Worm (Caenorhabditis elegans) whole organism, midembryonic: Measurements from ENCODE around the gene T25D3.4.
"Not testable (repeated sequence)": the region's sequence is repeated elsewhere in the genome, so short reads cannot be mapped to it uniquely, and the experiment has no call there.

Experiments
- cog-1 ChIP-seq: sonication (generic microtip); optimal IDR thresholded peaks from 2 replicates; lab custom pipeline; 2016; ENCODE audit warnings: missing genetic modification characterization, missing compliant biosample characterization
- flt-1 ChIP-seq: fragments of 200-800 bp; sonication (Bioruptor generic); IDR thresholded peaks from 2 replicates; pipeline ENCODE4 v1.3.6; 2022; ENCODE audit warnings: missing genetic modification characterization, missing compliant biosample characterization
- klf-2 ChIP-seq: fragments of 200-800 bp; sonication (Bioruptor generic); conservative IDR thresholded peaks from 2 replicates; pipeline ENCODE4 v1.3.6; 2022; ENCODE audit warnings: missing genetic modification reagents, missing genetic modification characterization, missing compliant biosample characterization
- med-1 ChIP-seq: sonication (generic microtip); optimal IDR thresholded peaks from 2 replicates; lab custom pipeline; 2017; ENCODE audit warnings: missing genetic modification characterization, mild to moderate bottlenecking, missing compliant biosample characterization, antibody characterized with exemption, missing genetic modification reagents; ENCODE audit not compliant: insufficient read depth
- ref-1 ChIP-seq: fragments of 200-800 bp; sonication (Bioruptor generic); conservative IDR thresholded peaks from 2 replicates; pipeline ENCODE4 v1.3.6; 2022; ENCODE audit warnings: missing genetic modification reagents, missing genetic modification characterization, missing compliant biosample characterization
- tab-1 ChIP-seq: fragments of 200-800 bp; sonication (Bioruptor generic); IDR thresholded peaks from 2 replicates; pipeline ENCODE4 v1.3.6; 2022; ENCODE audit warnings: missing genetic modification characterization, missing compliant biosample characterization
- ztf-23 ChIP-seq: fragments of 200-800 bp; sonication (Bioruptor generic); IDR thresholded peaks from 2 replicates; pipeline ENCODE4 v1.3.6; 2022; ENCODE audit warnings: missing genetic modification reagents, missing genetic modification characterization, missing compliant biosample characterization
- ztf-29 ChIP-seq: fragments of 200-800 bp; sonication (Bioruptor generic); IDR thresholded peaks from 2 replicates; pipeline ENCODE4 v1.3.6; 2022; ENCODE audit warnings: missing genetic modification reagents, missing genetic modification characterization, missing compliant biosample characterization

- not testable (repeated sequence) for TF ChIP-seq ztf-23 (GFP tag; lab: Robert Waterston, UW); klf-2 (GFP tag; lab: Robert Waterston, UW); flt-1 (GFP tag; lab: Robert Waterston, UW); med-1 (GFP tag; lab: Kevin White, UChicago); ztf-29; tab-1 (GFP tag; lab: Robert Waterston, UW); cog-1 (tag; lab: Kevin White, UChicago); ref-1
Measured at ce11 chrII:98894-99293, 48.1 kb upstream of the T25D3.4 start, which contains the start of gene C50D2.10.
